Fruit fly (Drosophila melanogaster) whole organism, embryonic: ENCODE measurements around the gene DNAlig4.
A peak's percentile ranks its signal among the peaks of the same experiment; 100 is the strongest.

Experiments
- CG1024 ChIP-seq: fragments of 200-800 bp; sonication (Bioruptor generic); IDR thresholded peaks from 2 replicates; pipeline ENCODE4 v1.3.6; 2022; ENCODE audit warnings: missing biosample characterization, missing genetic modification characterization
- CG10431 ChIP-seq: fragments of 200-800 bp; sonication (Bioruptor generic); optimal IDR thresholded peaks from 3 replicates; lab custom pipeline; 2018; ENCODE audit warnings: missing biosample characterization, mild to moderate bottlenecking, missing genetic modification characterization
- CG12104 ChIP-seq: fragments of 200-800 bp; sonication (Bioruptor generic); optimal IDR thresholded peaks from 3 replicates; lab custom pipeline; 2016; ENCODE audit warnings: missing biosample characterization, missing genetic modification characterization
- CG12659 ChIP-seq: fragments of 200-800 bp; sonication (Bioruptor generic); optimal IDR thresholded peaks from 3 replicates; lab custom pipeline; 2017; ENCODE audit warnings: mild to moderate bottlenecking, missing biosample characterization, missing genetic modification reagents, missing genetic modification characterization
- CG12744 ChIP-seq: fragments of 200-800 bp; sonication (Bioruptor generic); optimal IDR thresholded peaks from 2 replicates; lab custom pipeline; 2016; ENCODE audit warnings: missing biosample characterization, missing genetic modification characterization
- CG13287 ChIP-seq: fragments of 200-800 bp; sonication (Bioruptor generic); IDR thresholded peaks from 2 replicates; pipeline ENCODE4 v1.3.6; 2022; ENCODE audit warnings: missing biosample characterization, missing genetic modification characterization; ENCODE audit not compliant: partially characterized antibody
- CG1603 ChIP-seq: fragments of 200-800 bp; sonication (Bioruptor generic); optimal IDR thresholded peaks from 2 replicates; lab custom pipeline; 2019; ENCODE audit warnings: missing biosample characterization, mild to moderate bottlenecking, missing genetic modification characterization, moderate library complexity
- CG16815 ChIP-seq: fragments of 200-800 bp; sonication (Bioruptor generic); optimal IDR thresholded peaks from 3 replicates; lab custom pipeline; 2017; ENCODE audit warnings: missing biosample characterization, mild to moderate bottlenecking, missing genetic modification characterization
- CG17328 ChIP-seq: fragments of 200-800 bp; sonication (Bioruptor generic); IDR thresholded peaks from 2 replicates; pipeline ENCODE4 v1.3.6; 2022; ENCODE audit warnings: missing biosample characterization, missing genetic modification characterization
- CG17385 ChIP-seq: fragments of 200-800 bp; sonication (Bioruptor generic); optimal IDR thresholded peaks from 3 replicates; lab custom pipeline; 2018; ENCODE audit warnings: missing biosample characterization, mild to moderate bottlenecking, missing genetic modification characterization
- CG17568 ChIP-seq: fragments of 200-800 bp; sonication (Bioruptor generic); optimal IDR thresholded peaks from 2 replicates; lab custom pipeline; 2018; ENCODE audit warnings: missing biosample characterization, mild to moderate bottlenecking, missing genetic modification characterization, moderate library complexity
- CG2875 ChIP-seq: fragments of 200-800 bp; sonication (Bioruptor generic); optimal IDR thresholded peaks from 2 replicates; lab custom pipeline; 2017; ENCODE audit warnings: missing biosample characterization, mild to moderate bottlenecking, missing genetic modification characterization, missing genetic modification reagents
- CG31224 ChIP-seq: fragments of 200-800 bp; sonication (Bioruptor generic); IDR thresholded peaks from 2 replicates; pipeline ENCODE4 v1.3.6; 2022; ENCODE audit warnings: missing biosample characterization, missing genetic modification characterization
- CG6813 ChIP-seq: fragments of 200-800 bp; sonication (Bioruptor generic); optimal IDR thresholded peaks from 2 replicates; lab custom pipeline; 2017; ENCODE audit warnings: missing biosample characterization, missing genetic modification characterization, mild to moderate bottlenecking, moderate library complexity, missing genetic modification reagents
- CG7786 ChIP-seq: fragments of 200-800 bp; sonication (Bioruptor generic); optimal IDR thresholded peaks from 2 replicates; lab custom pipeline; 2016; ENCODE audit warnings: missing biosample characterization, missing genetic modification characterization
- CG7839 ChIP-seq: fragments of 200-800 bp; sonication (Bioruptor generic); optimal IDR thresholded peaks from 3 replicates; lab custom pipeline; 2018; ENCODE audit warnings: missing biosample characterization, mild to moderate bottlenecking, missing genetic modification characterization, moderate library complexity
- CG8765 ChIP-seq: fragments of 200-800 bp; sonication (Bioruptor generic); IDR thresholded peaks from 2 replicates; pipeline ENCODE4 v1.3.6; 2022; ENCODE audit warnings: missing biosample characterization, missing genetic modification characterization
- CG9797 ChIP-seq: fragments of 200-800 bp; sonication (Bioruptor generic); optimal IDR thresholded peaks from 3 replicates; lab custom pipeline; 2018; ENCODE audit warnings: missing biosample characterization, mild to moderate bottlenecking, missing genetic modification characterization
- Fer3 ChIP-seq: fragments of 200-800 bp; sonication (Bioruptor generic); optimal IDR thresholded peaks from 2 replicates; lab custom pipeline; 2018; ENCODE audit warnings: missing biosample characterization, mild to moderate bottlenecking, missing genetic modification characterization, moderate library complexity
- HLH54F ChIP-seq: fragments of 200-800 bp; sonication (Bioruptor generic); optimal IDR thresholded peaks from 3 replicates; lab custom pipeline; 2016; ENCODE audit warnings: missing biosample characterization, missing genetic modification characterization
- Hr3 ChIP-seq: fragments of 200-800 bp; sonication (Bioruptor generic); optimal IDR thresholded peaks from 3 replicates; lab custom pipeline; 2016; ENCODE audit warnings: missing biosample characterization, missing genetic modification characterization
- Mrtf ChIP-seq: fragments of 200-800 bp; sonication (Bioruptor generic); IDR thresholded peaks from 3 replicates; pipeline ENCODE4 v1.3.6; 2022; ENCODE audit warnings: missing biosample characterization, missing genetic modification characterization
- NC2β ChIP-seq: fragments of 200-800 bp; sonication (Bioruptor generic); optimal IDR thresholded peaks from 2 replicates; lab custom pipeline; 2016; ENCODE audit warnings: missing biosample characterization, missing genetic modification characterization
- NfI ChIP-seq: fragments of 200-800 bp; sonication (Bioruptor generic); optimal IDR thresholded peaks from 3 replicates; lab custom pipeline; 2018; ENCODE audit warnings: missing biosample characterization, mild to moderate bottlenecking, missing genetic modification characterization, moderate library complexity
- Opbp ChIP-seq: fragments of 200-800 bp; sonication (Bioruptor generic); IDR thresholded peaks from 3 replicates; pipeline ENCODE4 v1.3.6; 2022; ENCODE audit warnings: missing biosample characterization, missing genetic modification characterization; ENCODE audit not compliant: partially characterized antibody
- Ssrp ChIP-seq: fragments of 200-800 bp; sonication (Bioruptor generic); optimal IDR thresholded peaks from 2 replicates; lab custom pipeline; 2018; ENCODE audit warnings: missing biosample characterization, mild to moderate bottlenecking, missing genetic modification characterization, moderate library complexity
- Trl ChIP-seq, 3 experiments: fragments of >200 bp in 2 of 3; fragments of 200-800 bp in 1 of 3; sonication (Bioruptor generic) in 1 of 3; optimal IDR thresholded peaks; 2 replicates in 1 of 3; 3 replicates in 2 of 3; lab custom pipeline; 2016 to 2017; ENCODE audit warnings: missing biosample characterization in 1 of 3, missing genetic modification characterization in 1 of 3
- ato ChIP-seq: fragments of 200-800 bp; sonication (Bioruptor generic); IDR thresholded peaks from 2 replicates; pipeline ENCODE4 v1.3.6; 2022; ENCODE audit warnings: missing biosample characterization, missing genetic modification characterization; ENCODE audit not compliant: partially characterized antibody
- caup ChIP-seq: fragments of 200-800 bp; sonication (Bioruptor generic); optimal IDR thresholded peaks from 3 replicates; lab custom pipeline; 2017; ENCODE audit warnings: missing biosample characterization, mild to moderate bottlenecking, missing genetic modification characterization, moderate library complexity; ENCODE audit not compliant: severe bottlenecking
- crol ChIP-seq: fragments of 200-800 bp; sonication (Bioruptor generic); IDR thresholded peaks from 2 replicates; pipeline ENCODE4 v1.3.6; 2022; ENCODE audit warnings: missing biosample characterization, missing genetic modification characterization
- gem ChIP-seq: fragments of 200-800 bp; sonication (Bioruptor generic); optimal IDR thresholded peaks from 2 replicates; lab custom pipeline; 2019; ENCODE audit warnings: missing biosample characterization, mild to moderate bottlenecking, missing genetic modification characterization, moderate library complexity
- gro ChIP-seq: fragments of 200-800 bp; sonication (Bioruptor generic); optimal IDR thresholded peaks from 2 replicates; lab custom pipeline; 2016; ENCODE audit warnings: missing biosample characterization, missing genetic modification characterization
- ken ChIP-seq: fragments of 200-800 bp; sonication (Bioruptor generic); IDR thresholded peaks from 3 replicates; pipeline ENCODE4 v1.3.6; 2022; ENCODE audit warnings: missing biosample characterization, missing genetic modification characterization
- knrl ChIP-seq: fragments of 200-800 bp; sonication (Bioruptor generic); IDR thresholded peaks from 3 replicates; pipeline ENCODE4 v1.3.6; 2022; ENCODE audit warnings: missing biosample characterization, missing genetic modification characterization; ENCODE audit not compliant: partially characterized antibody
- peb ChIP-seq: fragments of 200-800 bp; sonication (Bioruptor generic); IDR thresholded peaks from 2 replicates; pipeline ENCODE4 v1.3.6; 2022; ENCODE audit warnings: missing biosample characterization, missing genetic modification characterization
- run ChIP-seq: fragments of 200-800 bp; sonication (Bioruptor generic); optimal IDR thresholded peaks from 3 replicates; lab custom pipeline; 2018; ENCODE audit warnings: missing biosample characterization, mild to moderate bottlenecking, missing genetic modification characterization
- sc ChIP-seq, 3 experiments: fragments of >200 bp in 2 of 3; fragments of 200-800 bp in 1 of 3; sonication (Bioruptor generic) in 1 of 3; optimal IDR thresholded peaks; 2 replicates in 2 of 3; 3 replicates in 1 of 3; lab custom pipeline; 2017; ENCODE audit warnings: mild to moderate bottlenecking in 1 of 3, missing biosample characterization in 1 of 3, missing genetic modification characterization in 1 of 3, missing genetic modification reagents in 1 of 3
- scrt ChIP-seq: fragments of 200-800 bp; sonication (Bioruptor generic); optimal IDR thresholded peaks from 2 replicates; lab custom pipeline; 2018; ENCODE audit warnings: missing biosample characterization, mild to moderate bottlenecking, missing genetic modification characterization, moderate library complexity
- slou ChIP-seq: fragments of 200-800 bp; sonication (Bioruptor generic); optimal IDR thresholded peaks from 3 replicates; lab custom pipeline; 2016; ENCODE audit warnings: missing biosample characterization, missing genetic modification characterization
- toy ChIP-seq: fragments of 200-800 bp; sonication (Bioruptor generic); IDR thresholded peaks from 2 replicates; pipeline ENCODE4 v1.3.6; 2022; ENCODE audit warnings: missing biosample characterization, missing genetic modification characterization
- trem ChIP-seq: fragments of 200-800 bp; optimal IDR thresholded peaks from 3 replicates; lab custom pipeline; 2019; ENCODE audit warnings: missing biosample characterization, mild to moderate bottlenecking, missing genetic modification characterization, moderate library complexity
- unc-4 ChIP-seq: fragments of 200-800 bp; sonication (Bioruptor generic); IDR thresholded peaks from 2 replicates; pipeline ENCODE4 v1.3.6; 2022; ENCODE audit warnings: missing biosample characterization, missing genetic modification characterization; ENCODE audit not compliant: partially characterized antibody

Gene DNAlig4

dm6 chrX:13667656-13668055 lies at the start of gene DNAlig4, which contains the start of gene CG11164 (continued):
- TF ChIP-seq ken (GFP tag; lab: Robert Waterston, UW) = no peak
- TF ChIP-seq CG1024 (GFP tag; lab: Robert Waterston, UW) = no peak
- no peak for TF ChIP-seq CG12104
- TF ChIP-seq Trl (optimal IDR thresholded peaks at IDR 0.05; lab: Kevin White, UChicago) = no peak
- no peak for TF ChIP-seq Trl (GFP tag; optimal IDR thresholded peaks at IDR 0.05; lab: Kevin White, UChicago)
- no peak for TF ChIP-seq CG7839 (tag; lab: Kevin White, UChicago)
- no peak for TF ChIP-seq CG12659 (GFP tag; lab: Kevin White, UChicago)
- TF ChIP-seq CG6813 = no peak
- no peak for TF ChIP-seq Fer3 (tag; lab: Kevin White, UChicago)
- TF ChIP-seq sc (optimal IDR thresholded peaks at IDR 0.05; lab: Kevin White, UChicago) = no peak
- no peak for TF ChIP-seq sc (GFP tag; optimal IDR thresholded peaks at IDR 0.05; lab: Kevin White, UChicago)
- TF ChIP-seq Hr3 (GFP tag; lab: Kevin White, UChicago) = no peak
- TF ChIP-seq caup (GFP tag; lab: Kevin White, UChicago) = no peak
- no peak for TF ChIP-seq CG17385
- TF ChIP-seq crol = no peak
- TF ChIP-seq CG13287 (GFP tag; lab: Robert Waterston, UW) = peak; percentile 45
- TF ChIP-seq run (tag; lab: Kevin White, UChicago) = no peak
- no peak for TF ChIP-seq NfI
- TF ChIP-seq unc-4 (GFP tag; lab: Robert Waterston, UW) = peak; percentile 23; the same call in 1 of the 2 replicates
- no peak for TF ChIP-seq CG8765 (GFP tag; lab: Robert Waterston, UW)
- TF ChIP-seq CG31224 (GFP tag; lab: Robert Waterston, UW) = no peak
- no peak for TF ChIP-seq HLH54F (GFP tag; lab: Kevin White, UChicago)
- TF ChIP-seq peb = no peak
- no peak for TF ChIP-seq Mrtf
- no peak for TF ChIP-seq Opbp (GFP tag; lab: Robert Waterston, UW)
- TF ChIP-seq CG17328 (GFP tag; lab: Robert Waterston, UW) = no peak
- no peak for TF ChIP-seq slou
- no peak for TF ChIP-seq gro (GFP tag; lab: Kevin White, UChicago)
- no peak for TF ChIP-seq CG17568
- TF ChIP-seq trem (tag; lab: Kevin White, UChicago) = peak; percentile 19
- no peak for TF ChIP-seq CG7786 (GFP tag; lab: Kevin White, UChicago)
- TF ChIP-seq toy (GFP tag; lab: Robert Waterston, UW) = no peak
- TF ChIP-seq knrl (GFP tag; lab: Robert Waterston, UW) = no peak
- TF ChIP-seq CG10431 (GFP tag; lab: Kevin White, UChicago) = no peak
- TF ChIP-seq Ssrp (tag; lab: Kevin White, UChicago) = no peak
- no peak for TF ChIP-seq ato (GFP tag; lab: Robert Waterston, UW)
- TF ChIP-seq scrt (GFP tag; lab: Kevin White, UChicago) = no peak
- no peak for TF ChIP-seq CG2875
- TF ChIP-seq gem (tag; lab: Kevin White, UChicago) = no peak
- TF ChIP-seq CG12744 (GFP tag; lab: Kevin White, UChicago) = no peak
- no peak for TF ChIP-seq CG1603
- TF ChIP-seq NC2β = no peak
- peak; percentile 33 for TF ChIP-seq CG9797 (GFP tag; lab: Kevin White, UChicago)
- no peak for TF ChIP-seq CG16815 (GFP tag; lab: Kevin White, UChicago)
- TF ChIP-seq, all 482 proteins: peak for 21
